Fruit fly (Drosophila melanogaster) Kc167 (cell line): ENCODE results near the gene trh.

Experiments used
- Myc ChIP-seq: fragments of >200 bp; optimal IDR thresholded peaks from 2 replicates; lab custom pipeline; 2017; ENCODE audit warnings: missing external identifiers
- Sin3A ChIP-seq: fragments of >200 bp; optimal IDR thresholded peaks from 2 replicates; lab custom pipeline; 2018; ENCODE audit warnings: missing external identifiers
- h ChIP-seq: fragments of >200 bp; optimal IDR thresholded peaks from 3 replicates; lab custom pipeline; 2018; ENCODE audit warnings: missing external identifiers
- insv ChIP-seq: fragments of >200 bp; optimal IDR thresholded peaks from 3 replicates; lab custom pipeline; 2018; ENCODE audit warnings: missing external identifiers
- psq ChIP-seq: fragments of >200 bp; optimal IDR thresholded peaks from 2 replicates; lab custom pipeline; 2017; ENCODE audit warnings: missing external identifiers
- ttk ChIP-seq: sonication (Bioruptor generic); optimal IDR thresholded peaks from 2 replicates; lab custom pipeline; 2017; ENCODE audit warnings: missing external identifiers

trh gene

DNA sequence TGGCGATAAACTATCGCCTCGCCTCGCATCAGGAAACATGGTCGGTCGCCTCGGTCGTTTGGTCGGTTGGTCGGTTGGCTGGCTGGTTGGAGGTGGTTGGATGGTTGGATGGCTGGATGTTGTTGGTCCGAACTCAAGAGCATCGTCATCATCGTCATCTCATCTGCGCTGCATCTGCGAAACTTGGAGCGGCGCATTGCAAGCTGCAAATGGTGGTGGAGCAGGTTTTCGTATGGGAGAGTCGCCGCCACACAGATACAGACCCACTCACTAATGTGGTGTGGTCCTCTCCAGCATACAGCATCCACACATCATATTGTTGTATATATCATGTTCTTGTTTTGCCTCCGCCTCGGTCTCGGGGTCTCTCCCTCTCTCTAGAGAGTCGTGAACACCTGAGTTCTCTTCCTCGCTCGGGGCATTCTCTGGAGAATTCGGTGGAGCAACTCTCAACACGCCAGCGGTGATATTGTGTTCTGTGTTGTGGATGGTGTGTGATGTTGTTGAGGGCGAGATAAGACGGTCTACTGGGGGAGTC lies at the start of gene trh:
Gene trh, minus strand, starts transcription at position 12 of the 538 bp plus-strand sequence.
- no peak for TF ChIP-seq insv
- no peak for TF ChIP-seq ttk (lab: Kevin White, UChicago)
- TF ChIP-seq h = no peak
- no peak for TF ChIP-seq Sin3A
- TF ChIP-seq Myc = no peak
- no peak for TF ChIP-seq psq (lab: Kevin White, UChicago)

DNA sequence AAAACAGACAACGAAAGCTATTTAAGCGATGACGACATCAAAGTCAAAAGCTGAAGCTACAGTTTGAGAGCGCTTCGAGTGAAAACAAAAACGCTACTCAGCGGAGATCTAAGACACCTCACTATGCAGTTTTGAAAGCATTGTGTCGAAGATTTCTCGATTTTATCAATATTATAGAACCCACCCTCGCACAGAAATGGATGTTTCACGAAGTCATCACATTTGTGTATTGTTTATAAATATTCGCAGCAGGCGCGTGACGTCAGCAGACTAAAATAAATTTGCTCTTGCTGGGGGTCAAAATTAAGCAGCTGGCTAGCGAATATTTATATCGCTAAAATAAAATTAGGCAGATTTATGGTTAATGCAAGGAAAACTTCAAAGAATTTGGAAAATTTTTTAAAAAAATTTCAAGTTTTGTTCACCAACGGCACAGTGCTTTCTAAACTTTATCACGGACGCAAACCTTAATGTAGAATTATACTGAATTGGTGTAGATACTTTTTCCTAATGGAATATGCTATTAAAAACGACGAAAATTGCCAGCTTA lies 49.3 kb upstream of the trh start:
- TF ChIP-seq psq (lab: Kevin White, UChicago) (no peak), insv (no peak), h (no peak)

- TF ChIP-seq h (no peak), insv (no peak), Myc (no peak), ttk (lab: Kevin White, UChicago) (no peak), psq (lab: Kevin White, UChicago) (no peak), Sin3A (no peak)
Measured at dm6 chr3L:441035-441604, 48.7 kb upstream of the trh start.

dm6 chr3L:440249-440648 lies 47.8 kb upstream of the trh start:
- TF ChIP-seq ttk (lab: Kevin White, UChicago) (no peak), insv (no peak), psq (lab: Kevin White, UChicago) (no peak), Myc (no peak), Sin3A (no peak)

DNA sequence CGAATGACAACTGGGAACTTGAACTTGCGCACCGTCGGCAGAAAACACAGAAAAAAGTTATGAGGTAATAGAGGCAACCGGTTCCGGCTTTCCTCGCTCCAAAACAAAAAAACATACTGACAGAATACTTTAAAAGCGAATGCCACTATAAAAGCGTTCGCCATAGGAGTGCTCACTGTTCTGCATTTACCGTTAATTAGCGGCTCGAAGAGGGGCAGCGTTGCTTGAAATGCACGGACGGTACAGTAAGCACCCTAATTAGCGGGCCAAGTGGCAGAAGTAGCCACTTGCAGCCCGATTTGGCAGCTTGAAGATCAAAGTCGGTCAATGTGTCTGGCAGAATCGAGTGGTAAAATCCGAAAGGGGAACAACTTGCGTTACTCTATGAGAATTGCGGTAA lies 47.1 kb upstream of the trh start:
- TF ChIP-seq ttk (lab: Kevin White, UChicago) = no peak
- TF ChIP-seq h = no peak
- TF ChIP-seq insv = no peak
- no peak for TF ChIP-seq Sin3A
- TF ChIP-seq Myc = no peak
- TF ChIP-seq psq (lab: Kevin White, UChicago) = no peak

DNA sequence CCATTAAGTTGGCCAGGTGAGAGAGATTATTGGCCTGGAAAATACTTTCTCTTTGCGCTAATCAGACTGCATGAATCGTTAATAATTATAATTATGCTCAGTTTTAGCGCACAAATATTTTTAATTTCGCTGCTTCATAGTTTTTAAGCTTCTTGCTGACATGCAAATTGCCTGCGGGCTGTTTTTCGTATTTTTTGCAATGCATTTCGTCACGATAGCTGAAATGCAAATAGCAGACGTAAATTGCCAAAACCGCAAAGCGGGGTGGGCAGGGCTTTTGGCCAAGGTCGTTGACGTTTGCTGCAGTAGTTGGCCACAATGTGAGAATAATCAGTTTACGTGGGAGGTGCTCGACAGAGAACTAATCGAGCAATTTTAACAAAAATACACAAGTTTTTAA lies 45.9 kb upstream of the trh start:
- TF ChIP-seq Sin3A = no peak
- TF ChIP-seq insv = no peak
- TF ChIP-seq Myc = no peak

- TF ChIP-seq insv = no peak
- TF ChIP-seq ttk (lab: Kevin White, UChicago) = no peak
- TF ChIP-seq h = no peak
- TF ChIP-seq psq (lab: Kevin White, UChicago) = no peak
- no peak for TF ChIP-seq Sin3A
- TF ChIP-seq Myc = no peak
Measured at dm6 chr3L:437607-438006, 45.2 kb upstream of the trh start.

- TF ChIP-seq Myc = no peak
- no peak for TF ChIP-seq insv
- TF ChIP-seq h = no peak
- no peak for TF ChIP-seq Sin3A
- no peak for TF ChIP-seq psq (lab: Kevin White, UChicago)
- no peak for TF ChIP-seq ttk (lab: Kevin White, UChicago)
Measured at dm6 chr3L:433806-434205, 41.4 kb upstream of the trh start, which contains the start of gene CG13891. CG13891 (minus strand) TSS chr3L:433906.

- TF ChIP-seq insv (no peak), h (no peak), psq (lab: Kevin White, UChicago) (no peak), ttk (lab: Kevin White, UChicago) (no peak), Myc (no peak), Sin3A (no peak)
Measured at dm6 chr3L:433354-433753, 40.9 kb upstream of the trh start.

dm6 chr3L:432565-432964 lies 40.1 kb upstream of the trh start:
- TF ChIP-seq ttk (lab: Kevin White, UChicago) (no peak), Myc (no peak), h (no peak), psq (lab: Kevin White, UChicago) (no peak), Sin3A (no peak), insv (no peak)

DNA sequence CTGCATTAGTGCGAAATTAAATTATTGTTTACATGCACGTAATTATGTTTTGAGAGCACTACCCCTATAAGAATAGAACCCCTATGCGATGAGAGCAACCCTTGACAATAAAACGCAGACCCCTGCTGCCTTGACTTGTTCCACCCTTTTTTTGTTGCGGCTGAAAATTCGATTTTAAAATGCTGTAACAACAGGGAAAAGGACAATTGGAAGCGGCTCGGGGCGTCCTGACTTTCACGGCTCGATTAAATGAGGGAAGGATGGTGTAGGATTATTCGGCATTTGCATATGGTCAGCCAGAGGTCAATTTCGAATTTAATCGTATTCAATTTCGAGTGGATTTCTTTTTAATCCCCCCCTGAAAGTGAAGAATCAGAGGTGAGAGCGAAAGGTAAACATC lies 32.1 kb upstream of the trh start:
- no peak for TF ChIP-seq Myc
- TF ChIP-seq ttk (lab: Kevin White, UChicago) = no peak
- TF ChIP-seq h = no peak
- TF ChIP-seq Sin3A = no peak
- no peak for TF ChIP-seq psq (lab: Kevin White, UChicago)
- no peak for TF ChIP-seq insv

DNA sequence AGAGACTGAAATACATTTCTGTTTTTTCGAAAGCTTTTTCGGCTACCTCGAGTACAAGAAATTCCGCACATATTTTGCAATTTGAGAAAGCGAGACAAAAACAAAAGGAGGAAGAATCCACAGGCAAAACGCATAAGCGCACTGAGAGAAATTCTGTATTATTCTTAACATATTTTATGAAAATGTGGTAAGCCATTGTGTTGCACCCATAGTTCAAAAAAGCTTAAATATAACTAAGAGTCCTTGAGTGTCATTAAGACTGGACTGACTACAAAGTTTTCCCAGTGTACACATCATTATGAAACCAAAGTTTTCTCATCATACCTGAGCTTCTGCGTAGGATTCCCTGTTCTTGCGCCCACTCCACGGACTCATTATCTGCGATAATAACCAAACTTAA lies 28.2 kb upstream of the trh start:
- no peak for TF ChIP-seq insv
- no peak for TF ChIP-seq ttk (lab: Kevin White, UChicago)
- TF ChIP-seq Myc = no peak
- TF ChIP-seq Sin3A = no peak
- TF ChIP-seq h = no peak

DNA sequence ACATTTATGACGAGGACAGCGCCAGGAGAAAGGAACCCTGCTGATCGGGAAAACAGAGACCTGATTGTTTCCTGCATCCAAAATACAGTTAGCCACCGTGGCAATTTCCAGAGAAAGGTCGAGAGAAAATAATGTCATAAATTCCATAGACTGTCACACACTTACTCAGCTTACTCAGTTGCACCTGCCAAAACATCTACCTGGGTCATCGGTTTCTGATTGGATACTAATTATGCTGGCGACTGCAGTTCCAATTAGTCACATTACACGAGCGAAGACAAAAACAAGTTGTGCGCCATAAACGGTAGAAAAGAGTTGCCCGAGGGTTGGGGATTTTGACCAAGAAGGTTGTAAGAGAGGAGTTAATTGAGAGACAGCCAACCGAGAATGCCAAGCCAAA lies 23.9 kb upstream of the trh start:
- TF ChIP-seq psq (lab: Kevin White, UChicago) = no peak
- TF ChIP-seq ttk (lab: Kevin White, UChicago) = no peak
- no peak for TF ChIP-seq h
- no peak for TF ChIP-seq Sin3A
- TF ChIP-seq insv = no peak
- no peak for TF ChIP-seq Myc

dm6 chr3L:409791-410190 lies 17.4 kb upstream of the trh start:
- TF ChIP-seq Sin3A (no peak), insv (no peak), h (no peak), Myc (no peak), psq (lab: Kevin White, UChicago) (no peak), ttk (lab: Kevin White, UChicago) (no peak)
